Fruit fly (Drosophila melanogaster) whole organism, embryonic: ENCODE measurements around the gene Trs23.

Experiments
- ATbp ChIP-seq: fragments of 200-800 bp; sonication (Bioruptor generic); optimal IDR thresholded peaks from 2 replicates; lab custom pipeline; 2017; ENCODE audit warnings: missing biosample characterization, mild to moderate bottlenecking, missing genetic modification characterization, missing genetic modification reagents
- Bdp1 ChIP-seq: fragments of 200-800 bp; sonication (Bioruptor generic); optimal IDR thresholded peaks from 3 replicates; lab custom pipeline; 2016; ENCODE audit warnings: missing biosample characterization, missing genetic modification characterization
- CG10147 ChIP-seq: fragments of 200-800 bp; sonication (Bioruptor generic); optimal IDR thresholded peaks from 2 replicates; lab custom pipeline; 2019; ENCODE audit warnings: missing biosample characterization, mild to moderate bottlenecking, missing genetic modification characterization, moderate library complexity
- CG11560 ChIP-seq: fragments of 200-800 bp; sonication (Bioruptor generic); IDR thresholded peaks from 3 replicates; pipeline ENCODE4 v1.3.6; 2022; ENCODE audit warnings: missing biosample characterization, missing genetic modification characterization
- CG15073 ChIP-seq: fragments of 200-800 bp; sonication (Bioruptor generic); optimal IDR thresholded peaks from 2 replicates; lab custom pipeline; 2016; ENCODE audit warnings: missing biosample characterization, missing genetic modification characterization
- CG15696 ChIP-seq: fragments of 200-800 bp; sonication (Bioruptor generic); optimal IDR thresholded peaks from 2 replicates; lab custom pipeline; 2019; ENCODE audit warnings: missing biosample characterization, mild to moderate bottlenecking, missing genetic modification characterization, moderate library complexity
- CG18011 ChIP-seq: fragments of 200-800 bp; sonication (Bioruptor generic); optimal IDR thresholded peaks from 2 replicates; lab custom pipeline; 2017; ENCODE audit warnings: missing biosample characterization, missing genetic modification characterization, mild to moderate bottlenecking, moderate library complexity, missing genotype
- CG2116 ChIP-seq: fragments of 200-800 bp; sonication (Bioruptor generic); optimal IDR thresholded peaks from 3 replicates; lab custom pipeline; 2018; ENCODE audit warnings: missing biosample characterization, mild to moderate bottlenecking, missing genetic modification characterization
- CG2678 ChIP-seq: fragments of 200-800 bp; sonication (Bioruptor generic); optimal IDR thresholded peaks from 3 replicates; lab custom pipeline; 2019; ENCODE audit warnings: missing biosample characterization, mild to moderate bottlenecking, missing genetic modification characterization, moderate library complexity
- CG4328 ChIP-seq: fragments of 200-800 bp; sonication (Bioruptor generic); optimal IDR thresholded peaks from 3 replicates; lab custom pipeline; 2017; ENCODE audit warnings: missing biosample characterization, missing genetic modification reagents, missing genetic modification characterization
- CG4707 ChIP-seq: fragments of 200-800 bp; sonication (Bioruptor generic); optimal IDR thresholded peaks from 2 replicates; lab custom pipeline; 2018; ENCODE audit warnings: missing biosample characterization, mild to moderate bottlenecking, missing genetic modification characterization, moderate library complexity
- CG6175 ChIP-seq: fragments of 200-800 bp; sonication (Bioruptor generic); IDR thresholded peaks from 3 replicates; pipeline ENCODE4 v1.3.6; 2022; ENCODE audit warnings: missing biosample characterization, missing genetic modification characterization
- CG6791 ChIP-seq: fragments of 200-800 bp; sonication (Bioruptor generic); IDR thresholded peaks from 3 replicates; pipeline ENCODE4 v1.3.6; 2022; ENCODE audit warnings: missing biosample characterization, missing genetic modification characterization; ENCODE audit not compliant: partially characterized antibody
- CG7372 ChIP-seq: fragments of 200-800 bp; sonication (Bioruptor generic); IDR thresholded peaks from 2 replicates; pipeline ENCODE4 v1.3.6; 2022; ENCODE audit warnings: missing biosample characterization, missing genetic modification characterization
- CG7987 ChIP-seq: fragments of 200-800 bp; sonication (Bioruptor generic); optimal IDR thresholded peaks from 2 replicates; lab custom pipeline; 2018; ENCODE audit warnings: missing biosample characterization, mild to moderate bottlenecking, missing genetic modification characterization, moderate library complexity
- CG8359 ChIP-seq: fragments of 200-800 bp; sonication (Bioruptor generic); optimal IDR thresholded peaks from 2 replicates; lab custom pipeline; 2017; ENCODE audit warnings: missing biosample characterization, mild to moderate bottlenecking, missing genetic modification characterization, borderline replicate concordance
- CG9437 ChIP-seq: fragments of 200-800 bp; sonication (Bioruptor generic); optimal IDR thresholded peaks from 2 replicates; lab custom pipeline; 2018; ENCODE audit warnings: missing biosample characterization, mild to moderate bottlenecking, missing genetic modification characterization
- CoRest ChIP-seq: fragments of 200-800 bp; sonication (Bioruptor generic); optimal IDR thresholded peaks from 3 replicates; lab custom pipeline; 2018; ENCODE audit warnings: missing biosample characterization, mild to moderate bottlenecking, missing genetic modification characterization, moderate library complexity
- E2f1 ChIP-seq: fragments of 200-800 bp; sonication (Bioruptor generic); IDR thresholded peaks from 2 replicates; pipeline ENCODE4 v1.3.6; 2022; ENCODE audit warnings: missing biosample characterization, missing genetic modification characterization
- Ets65A ChIP-seq: fragments of 200-800 bp; sonication (Bioruptor generic); peaks from one replicate; lab custom pipeline; 2016; ENCODE audit warnings: missing biosample characterization, missing genetic modification characterization
- Ets97D ChIP-seq: fragments of 200-800 bp; sonication (Bioruptor generic); optimal IDR thresholded peaks from 3 replicates; lab custom pipeline; 2016; ENCODE audit warnings: missing biosample characterization, missing genetic modification characterization
- GATAe ChIP-seq: fragments of 200-800 bp; sonication (Bioruptor generic); conservative IDR thresholded peaks from 2 replicates; pipeline ENCODE4 v1.3.6; 2022; ENCODE audit warnings: missing biosample characterization, missing genetic modification characterization
- H2.0 ChIP-seq: fragments of 200-800 bp; sonication (Bioruptor generic); IDR thresholded peaks from 2 replicates; pipeline ENCODE4 v1.3.6; 2022; ENCODE audit warnings: missing biosample characterization, missing genetic modification characterization
- HmgD ChIP-seq: fragments of 200-800 bp; sonication (Bioruptor generic); optimal IDR thresholded peaks from 3 replicates; lab custom pipeline; 2016; ENCODE audit warnings: missing biosample characterization, missing genetic modification characterization
- Hr51 ChIP-seq, 2 experiments: fragments of 200-800 bp; sonication (Bioruptor generic); optimal IDR thresholded peaks; 2 replicates in 1 of 2; 3 replicates in 1 of 2; lab custom pipeline; 2016 to 2018; ENCODE audit warnings: missing biosample characterization in 2 of 2, missing genetic modification characterization in 2 of 2, mild to moderate bottlenecking in 1 of 2, moderate library complexity in 1 of 2
- Mad ChIP-seq: fragments of 200-800 bp; sonication (Bioruptor generic); optimal IDR thresholded peaks from 2 replicates; lab custom pipeline; 2016; ENCODE audit warnings: missing biosample characterization, missing genetic modification characterization
- Spps ChIP-seq: fragments of 200-800 bp; sonication (Bioruptor generic); optimal IDR thresholded peaks from 2 replicates; lab custom pipeline; 2018; ENCODE audit warnings: missing biosample characterization, mild to moderate bottlenecking, missing genetic modification characterization
- Xbp1 ChIP-seq: fragments of 200-800 bp; sonication (Bioruptor generic); optimal IDR thresholded peaks from 3 replicates; lab custom pipeline; 2016; ENCODE audit warnings: missing biosample characterization, mild to moderate bottlenecking, missing genetic modification characterization
- ato ChIP-seq: fragments of 200-800 bp; sonication (Bioruptor generic); IDR thresholded peaks from 2 replicates; pipeline ENCODE4 v1.3.6; 2022; ENCODE audit warnings: missing biosample characterization, missing genetic modification characterization; ENCODE audit not compliant: partially characterized antibody
- bab2 ChIP-seq: fragments of 200-800 bp; sonication (Bioruptor generic); optimal IDR thresholded peaks from 2 replicates; lab custom pipeline; 2016; ENCODE audit warnings: missing biosample characterization, missing genetic modification characterization
- btn ChIP-seq: fragments of 200-800 bp; sonication (Bioruptor generic); optimal IDR thresholded peaks from 2 replicates; lab custom pipeline; 2016; ENCODE audit warnings: missing biosample characterization, missing genetic modification characterization
- cato ChIP-seq: fragments of 200-800 bp; sonication (Bioruptor generic); optimal IDR thresholded peaks from 2 replicates; lab custom pipeline; 2016; ENCODE audit warnings: missing biosample characterization, missing genetic modification characterization, borderline replicate concordance
- caup ChIP-seq: fragments of 200-800 bp; sonication (Bioruptor generic); optimal IDR thresholded peaks from 3 replicates; lab custom pipeline; 2017; ENCODE audit warnings: missing biosample characterization, mild to moderate bottlenecking, missing genetic modification characterization, moderate library complexity; ENCODE audit not compliant: severe bottlenecking
- corto ChIP-seq: fragments of 200-800 bp; sonication (Bioruptor generic); optimal IDR thresholded peaks from 2 replicates; lab custom pipeline; 2016; ENCODE audit warnings: missing biosample characterization, mild to moderate bottlenecking, missing genetic modification characterization, moderate library complexity
- dysf ChIP-seq: fragments of 200-800 bp; sonication (Bioruptor generic); IDR thresholded peaks from 3 replicates; pipeline ENCODE4 v1.3.6; 2022; ENCODE audit warnings: missing biosample characterization, missing genetic modification characterization
- gce ChIP-seq: fragments of 200-800 bp; sonication (Bioruptor generic); IDR thresholded peaks from 3 replicates; pipeline ENCODE4 v1.3.6; 2022; ENCODE audit warnings: missing biosample characterization, missing genetic modification characterization
- ham ChIP-seq: fragments of 200-800 bp; sonication (Bioruptor generic); IDR thresholded peaks from 2 replicates; pipeline ENCODE4 v1.3.6; 2022; ENCODE audit warnings: missing biosample characterization, missing genetic modification characterization
- ind ChIP-seq: fragments of 200-800 bp; sonication (Bioruptor generic); optimal IDR thresholded peaks from 3 replicates; lab custom pipeline; 2016; ENCODE audit warnings: missing biosample characterization, missing genetic modification characterization
- ken ChIP-seq: fragments of 200-800 bp; sonication (Bioruptor generic); IDR thresholded peaks from 3 replicates; pipeline ENCODE4 v1.3.6; 2022; ENCODE audit warnings: missing biosample characterization, missing genetic modification characterization
- maf-S ChIP-seq: fragments of 200-800 bp; sonication (Bioruptor generic); optimal IDR thresholded peaks from 2 replicates; lab custom pipeline; 2016; ENCODE audit warnings: missing biosample characterization, missing genetic modification characterization
- mam ChIP-seq: fragments of 200-800 bp; sonication (Bioruptor generic); optimal IDR thresholded peaks from 3 replicates; lab custom pipeline; 2016; ENCODE audit warnings: missing biosample characterization, missing genetic modification characterization
- nmo ChIP-seq: fragments of 200-800 bp; sonication (Bioruptor generic); optimal IDR thresholded peaks from 2 replicates; lab custom pipeline; 2018; ENCODE audit warnings: missing biosample characterization, mild to moderate bottlenecking, missing genetic modification characterization, moderate library complexity
- nom ChIP-seq: fragments of 200-800 bp; sonication (Bioruptor generic); optimal IDR thresholded peaks from 2 replicates; lab custom pipeline; 2017; ENCODE audit warnings: missing biosample characterization, missing genetic modification characterization, mild to moderate bottlenecking, moderate library complexity, missing genetic modification reagents
- otp ChIP-seq: fragments of 200-800 bp; sonication (Bioruptor generic); IDR thresholded peaks from 3 replicates; pipeline ENCODE4, ENCODE4 v1.3.6; 2022; ENCODE audit warnings: missing biosample characterization, missing genetic modification characterization
- pho ChIP-seq: fragments of 200-800 bp; sonication (Bioruptor generic); optimal IDR thresholded peaks from 2 replicates; lab custom pipeline; 2016; ENCODE audit warnings: missing biosample characterization, missing genetic modification characterization
- pita ChIP-seq: fragments of 200-800 bp; sonication (Bioruptor generic); optimal IDR thresholded peaks from 2 replicates; lab custom pipeline; 2017; ENCODE audit warnings: missing biosample characterization, mild to moderate bottlenecking, missing genetic modification characterization
- slp2 ChIP-seq: fragments of 200-800 bp; sonication (Bioruptor generic); optimal IDR thresholded peaks from 2 replicates; lab custom pipeline; 2016; ENCODE audit warnings: missing biosample characterization, missing genetic modification characterization
- tin ChIP-seq: fragments of 200-800 bp; sonication (Bioruptor generic); optimal IDR thresholded peaks from 3 replicates; lab custom pipeline; 2016; ENCODE audit warnings: missing biosample characterization, missing genetic modification characterization
- toy ChIP-seq: fragments of 200-800 bp; sonication (Bioruptor generic); IDR thresholded peaks from 2 replicates; pipeline ENCODE4 v1.3.6; 2022; ENCODE audit warnings: missing biosample characterization, missing genetic modification characterization

The Trs23 gene

DNA sequence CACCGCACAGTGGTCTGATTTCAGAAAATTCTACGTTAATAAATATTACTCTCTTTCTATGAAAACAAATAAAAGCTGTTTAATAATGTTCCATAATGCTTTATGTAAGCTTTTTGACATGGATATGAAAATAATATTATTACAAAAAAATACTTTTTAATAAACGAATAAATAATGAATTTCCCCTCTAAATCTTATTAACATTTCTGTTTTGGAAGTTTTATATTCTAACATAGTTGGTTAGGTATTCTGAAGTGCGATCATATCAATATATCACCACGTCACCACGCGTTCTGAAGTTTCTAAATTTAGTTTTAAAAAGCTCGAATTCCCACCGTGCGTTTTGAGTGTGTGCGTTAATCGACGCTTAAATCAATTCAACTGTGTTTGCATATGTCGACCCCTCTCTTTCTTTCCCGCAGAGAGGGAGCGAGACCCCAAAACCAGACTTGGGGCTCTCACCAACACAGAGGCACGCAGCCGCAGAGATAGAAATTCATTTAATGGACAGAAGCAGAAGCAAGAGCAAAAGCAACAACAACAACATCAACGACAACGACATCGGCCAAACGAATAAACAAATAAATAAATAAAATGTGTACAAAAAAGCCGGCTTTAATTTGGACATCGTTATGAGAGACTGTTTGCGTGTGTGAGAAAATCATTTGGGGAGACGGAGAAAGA, 5.4 kb downstream of the Trs23 start (continued):
- TF ChIP-seq toy (GFP tag; lab: Robert Waterston, UW) (no peak), dysf (GFP tag; lab: Robert Waterston, UW) (peak; percentile 84), CG11560 (tag; lab: Robert Waterston, UW) (peak; percentile 66; the same call in 1 of the 3 replicates), otp (GFP tag; lab: Robert Waterston, UW) (peak; percentile 78; the same call in 2 of the 3 replicates), CG7987 (peak; percentile 62), E2f1 (GFP tag; lab: Robert Waterston, UW) (peak; percentile 74), H2.0 (GFP tag; lab: Robert Waterston, UW) (peak; percentile 52), mam (GFP tag; lab: Kevin White, UChicago) (peak; percentile 55), caup (GFP tag; lab: Kevin White, UChicago) (peak; percentile 86), Xbp1 (GFP tag; lab: Kevin White, UChicago) (peak; percentile 89), nmo (GFP tag; lab: Kevin White, UChicago) (peak; percentile 94), CG2116 (GFP tag; lab: Kevin White, UChicago) (peak; percentile 66), slp2 (GFP tag; lab: Kevin White, UChicago) (peak; percentile 56), ind (GFP tag; lab: Kevin White, UChicago) (peak; percentile 75), CG15696 (tag; lab: Kevin White, UChicago) (peak; percentile 65), CG6175 (GFP tag; lab: Robert Waterston, UW) (0 out of 3 replicates have a peak, but pooled peaks have one; percentile 18), CG10147 (GFP tag; lab: Kevin White, UChicago) (peak; percentile 89), nom (GFP tag; lab: Kevin White, UChicago) (peak; percentile 79), CG4328 (GFP tag; lab: Kevin White, UChicago) (peak; percentile 85), bab2 (peak; percentile 17), pita (GFP tag; lab: Kevin White, UChicago) (no peak), ken (GFP tag; lab: Robert Waterston, UW) (peak; percentile 23; the same call in 1 of the 3 replicates), CG8359 (GFP tag; lab: Kevin White, UChicago) (peak; percentile 64), pho (GFP tag; lab: Kevin White, UChicago) (peak; percentile 70), Mad (GFP tag; lab: Kevin White, UChicago) (peak; percentile 34), gce (GFP tag; lab: Robert Waterston, UW) (0 out of 3 replicates have a peak, but pooled peaks have one; percentile 38), ato (no peak), Bdp1 (peak; percentile 47), Hr51 (GFP tag; optimal IDR thresholded peaks at IDR 0.05; lab: Kevin White, UChicago) (peak; percentile 41 to 94), HmgD (GFP tag; lab: Kevin White, UChicago) (no peak), CG6791 (no peak), maf-S (GFP tag; lab: Kevin White, UChicago) (peak; percentile 9), CG9437 (peak; percentile 92), CG15073 (peak; percentile 3), CoRest (tag; lab: Kevin White, UChicago) (peak; percentile 96), btn (peak; percentile 9), Spps (tag; lab: Kevin White, UChicago) (peak; percentile 76), GATAe (GFP tag; lab: Robert Waterston, UW) (no peak), ham (no peak), CG4707 (GFP tag; lab: Kevin White, UChicago) (peak; percentile 76), corto (GFP tag; lab: Kevin White, UChicago) (peak; percentile 79), CG7372 (GFP tag; lab: Robert Waterston, UW) (peak; percentile 63; the same call in 1 of the 2 replicates), Ets65A (peak; percentile 66), tin (GFP tag; lab: Kevin White, UChicago) (peak; percentile 75), CG18011 (GFP tag; lab: Kevin White, UChicago) (peak; percentile 34), Ets97D (GFP tag; lab: Kevin White, UChicago) (peak; percentile 22), cato (GFP tag; lab: Kevin White, UChicago) (peak; percentile 68), ATbp (GFP tag; lab: Kevin White, UChicago) (peak; percentile 78), CG2678 (tag; lab: Kevin White, UChicago) (peak; percentile 96)
